Fruit fly (Drosophila melanogaster) whole organism, embryonic: ENCODE results near the gene SsRbeta.

Experiments used
- CG1024 ChIP-seq: fragments of 200-800 bp; sonication (Bioruptor generic); IDR thresholded peaks from 2 replicates; pipeline ENCODE4 v1.3.6; 2022; ENCODE audit warnings: missing biosample characterization, missing genetic modification characterization
- CG12071 ChIP-seq: fragments of 200-800 bp; sonication (Bioruptor generic); optimal IDR thresholded peaks from 3 replicates; lab custom pipeline; 2018; ENCODE audit warnings: missing biosample characterization, mild to moderate bottlenecking, missing genetic modification characterization
- CG12104 ChIP-seq: fragments of 200-800 bp; sonication (Bioruptor generic); optimal IDR thresholded peaks from 3 replicates; lab custom pipeline; 2016; ENCODE audit warnings: missing biosample characterization, missing genetic modification characterization
- CG12155 ChIP-seq: fragments of 200-800 bp; sonication (Bioruptor generic); optimal IDR thresholded peaks from 3 replicates; lab custom pipeline; 2016; ENCODE audit warnings: missing biosample characterization, missing genetic modification characterization
- CG12769 ChIP-seq: fragments of 200-800 bp; sonication (Bioruptor generic); optimal IDR thresholded peaks from 2 replicates; lab custom pipeline; 2019; ENCODE audit warnings: missing biosample characterization, mild to moderate bottlenecking, missing genetic modification characterization, moderate library complexity
- CG13123 ChIP-seq: fragments of 200-800 bp; sonication (Bioruptor generic); optimal IDR thresholded peaks from 2 replicates; lab custom pipeline; 2016; ENCODE audit warnings: missing biosample characterization, missing genetic modification characterization
- CG14441 ChIP-seq: fragments of 200-800 bp; sonication (Bioruptor generic); IDR thresholded peaks from 2 replicates; pipeline ENCODE4 v1.3.6; 2022; ENCODE audit warnings: missing biosample characterization, missing genetic modification characterization
- CG17361 ChIP-seq: fragments of 200-800 bp; sonication (Bioruptor generic); IDR thresholded peaks from 3 replicates; pipeline ENCODE4 v1.3.6; 2022; ENCODE audit warnings: missing biosample characterization, missing genetic modification characterization
- CG17385 ChIP-seq: fragments of 200-800 bp; sonication (Bioruptor generic); optimal IDR thresholded peaks from 3 replicates; lab custom pipeline; 2018; ENCODE audit warnings: missing biosample characterization, mild to moderate bottlenecking, missing genetic modification characterization
- CG17802 ChIP-seq: fragments of 200-800 bp; sonication (Bioruptor generic); optimal IDR thresholded peaks from 2 replicates; lab custom pipeline; 2018; ENCODE audit warnings: missing biosample characterization, mild to moderate bottlenecking, missing genetic modification characterization, moderate library complexity
- CG3838 ChIP-seq: fragments of 200-800 bp; sonication (Bioruptor generic); optimal IDR thresholded peaks from 3 replicates; lab custom pipeline; 2016; ENCODE audit warnings: missing biosample characterization, missing genetic modification characterization
- CG4424 ChIP-seq: fragments of 200-800 bp; sonication (Bioruptor generic); optimal IDR thresholded peaks from 3 replicates; lab custom pipeline; 2016; ENCODE audit warnings: missing biosample characterization, missing genetic modification characterization
- CG6683 ChIP-seq: fragments of 200-800 bp; sonication (Bioruptor generic); optimal IDR thresholded peaks from 2 replicates; lab custom pipeline; 2017; ENCODE audit warnings: missing biosample characterization, mild to moderate bottlenecking, missing genetic modification characterization, missing genetic modification reagents
- CG7556 ChIP-seq: fragments of 200-800 bp; sonication (Bioruptor generic); optimal IDR thresholded peaks from 2 replicates; lab custom pipeline; 2017; ENCODE audit warnings: missing biosample characterization, mild to moderate bottlenecking, missing genetic modification characterization
- CG8281 ChIP-seq: fragments of 200-800 bp; sonication (Bioruptor generic); optimal IDR thresholded peaks from 2 replicates; lab custom pipeline; 2018; ENCODE audit warnings: missing biosample characterization, mild to moderate bottlenecking, missing genetic modification characterization, moderate library complexity
- CG9876 ChIP-seq: fragments of 200-800 bp; sonication (Bioruptor generic); optimal IDR thresholded peaks from 2 replicates; lab custom pipeline; 2016; ENCODE audit warnings: missing biosample characterization, missing genetic modification characterization
- D19B ChIP-seq: fragments of 200-800 bp; sonication (Bioruptor generic); optimal IDR thresholded peaks from 2 replicates; lab custom pipeline; 2017; ENCODE audit warnings: missing biosample characterization, mild to moderate bottlenecking, missing genetic modification characterization
- Deaf1 ChIP-seq: fragments of 200-800 bp; optimal IDR thresholded peaks from 3 replicates; lab custom pipeline; 2019; ENCODE audit warnings: missing biosample characterization, mild to moderate bottlenecking, missing genetic modification characterization, moderate library complexity
- Dek ChIP-seq: fragments of 200-800 bp; sonication (Bioruptor generic); optimal IDR thresholded peaks from 3 replicates; lab custom pipeline; 2019; ENCODE audit warnings: missing biosample characterization, mild to moderate bottlenecking, missing genetic modification characterization, moderate library complexity
- Dp ChIP-seq: fragments of 200-800 bp; sonication (Bioruptor generic); optimal IDR thresholded peaks from 2 replicates; lab custom pipeline; 2018; ENCODE audit warnings: missing biosample characterization, mild to moderate bottlenecking, missing genetic modification characterization, moderate library complexity
- Ets65A ChIP-seq: fragments of 200-800 bp; sonication (Bioruptor generic); peaks from one replicate; lab custom pipeline; 2016; ENCODE audit warnings: missing biosample characterization, missing genetic modification characterization
- H2.0 ChIP-seq: fragments of 200-800 bp; sonication (Bioruptor generic); IDR thresholded peaks from 2 replicates; pipeline ENCODE4 v1.3.6; 2022; ENCODE audit warnings: missing biosample characterization, missing genetic modification characterization
- Hmr ChIP-seq: fragments of 200-800 bp; sonication (Bioruptor generic); optimal IDR thresholded peaks from 3 replicates; lab custom pipeline; 2017; ENCODE audit warnings: mild to moderate bottlenecking, missing biosample characterization, missing genetic modification reagents, missing genetic modification characterization
- Med ChIP-seq: fragments of 200-800 bp; sonication (Bioruptor generic); peaks from one replicate; lab custom pipeline; 2016; ENCODE audit warnings: missing biosample characterization, missing genetic modification characterization, mild to moderate bottlenecking, inconsistent platforms, moderate library complexity
- Oli ChIP-seq: fragments of 200-800 bp; sonication (Bioruptor generic); optimal IDR thresholded peaks from 2 replicates; lab custom pipeline; 2018; ENCODE audit warnings: missing biosample characterization, mild to moderate bottlenecking, missing genetic modification characterization, moderate library complexity
- Pdp1 ChIP-seq, 2 experiments: fragments of 200-800 bp; sonication (Bioruptor generic); optimal IDR thresholded peaks; 3 replicates each; lab custom pipeline; 2016; ENCODE audit warnings: missing biosample characterization in 2 of 2, missing genetic modification characterization in 2 of 2, mild to moderate bottlenecking in 1 of 2, moderate library complexity in 1 of 2
- Rfx ChIP-seq: fragments of 200-800 bp; sonication (Bioruptor generic); IDR thresholded peaks from 2 replicates; pipeline ENCODE4 v1.3.6; 2022; ENCODE audit warnings: missing biosample characterization, missing genetic modification characterization
- Xbp1 ChIP-seq: fragments of 200-800 bp; sonication (Bioruptor generic); optimal IDR thresholded peaks from 3 replicates; lab custom pipeline; 2016; ENCODE audit warnings: missing biosample characterization, mild to moderate bottlenecking, missing genetic modification characterization
- YL-1 ChIP-seq: fragments of 200-800 bp; sonication (Bioruptor generic); optimal IDR thresholded peaks from 3 replicates; lab custom pipeline; 2017; ENCODE audit warnings: missing biosample characterization, mild to moderate bottlenecking, missing genetic modification characterization
- az2 ChIP-seq: fragments of 200-800 bp; sonication (Bioruptor generic); optimal IDR thresholded peaks from 3 replicates; lab custom pipeline; 2016; ENCODE audit warnings: missing biosample characterization, missing genetic modification characterization
- bcd ChIP-seq: fragments of 200-800 bp; sonication (Bioruptor generic); optimal IDR thresholded peaks from 2 replicates; lab custom pipeline; 2017; ENCODE audit warnings: missing biosample characterization, mild to moderate bottlenecking, missing genetic modification characterization
- emc ChIP-seq: fragments of 200-800 bp; sonication (Bioruptor generic); optimal IDR thresholded peaks from 2 replicates; lab custom pipeline; 2016; ENCODE audit warnings: missing biosample characterization, missing genetic modification characterization
- fu2 ChIP-seq: fragments of 200-800 bp; sonication (Bioruptor generic); optimal IDR thresholded peaks from 2 replicates; lab custom pipeline; 2016; ENCODE audit warnings: missing biosample characterization, missing genetic modification characterization
- grau ChIP-seq: fragments of 200-800 bp; optimal IDR thresholded peaks from 3 replicates; lab custom pipeline; 2019; ENCODE audit warnings: missing biosample characterization, mild to moderate bottlenecking, missing genetic modification characterization, moderate library complexity
- gro ChIP-seq: fragments of 200-800 bp; sonication (Bioruptor generic); optimal IDR thresholded peaks from 2 replicates; lab custom pipeline; 2016; ENCODE audit warnings: missing biosample characterization, missing genetic modification characterization
- hb ChIP-seq: fragments of 200-800 bp; sonication (Bioruptor generic); IDR thresholded peaks from 3 replicates; pipeline ENCODE4 v1.3.6; 2022; ENCODE audit warnings: missing biosample characterization, missing genetic modification characterization; ENCODE audit not compliant: partially characterized antibody
- jumu ChIP-seq: fragments of 200-800 bp; sonication (Bioruptor generic); optimal IDR thresholded peaks from 3 replicates; lab custom pipeline; 2016; ENCODE audit warnings: missing biosample characterization, missing genetic modification characterization
- lab ChIP-seq: fragments of 200-800 bp; sonication (Bioruptor generic); optimal IDR thresholded peaks from 3 replicates; lab custom pipeline; 2017; ENCODE audit warnings: missing biosample characterization, missing genetic modification characterization, mild to moderate bottlenecking, moderate library complexity, missing genetic modification reagents
- org-1 ChIP-seq: fragments of 200-800 bp; sonication (Bioruptor generic); optimal IDR thresholded peaks from 2 replicates; lab custom pipeline; 2017; ENCODE audit warnings: missing biosample characterization, missing genetic modification characterization
- otp ChIP-seq: fragments of 200-800 bp; sonication (Bioruptor generic); IDR thresholded peaks from 3 replicates; pipeline ENCODE4, ENCODE4 v1.3.6; 2022; ENCODE audit warnings: missing biosample characterization, missing genetic modification characterization
- phol ChIP-seq: fragments of 200-800 bp; sonication (Bioruptor generic); optimal IDR thresholded peaks from 3 replicates; lab custom pipeline; 2018; ENCODE audit warnings: missing biosample characterization, mild to moderate bottlenecking, missing genetic modification characterization, moderate library complexity
- sens ChIP-seq: fragments of 200-800 bp; sonication (Bioruptor generic); peaks from one replicate; lab custom pipeline; 2016; ENCODE audit warnings: missing biosample characterization, missing genetic modification characterization
- sim ChIP-seq: fragments of 200-800 bp; sonication (Bioruptor generic); IDR thresholded peaks from 2 replicates; pipeline ENCODE4 v1.3.6; 2022; ENCODE audit warnings: missing biosample characterization, missing genetic modification characterization
- sqz ChIP-seq: fragments of 200-800 bp; sonication (Bioruptor generic); optimal IDR thresholded peaks from 3 replicates; lab custom pipeline; 2018; ENCODE audit warnings: missing biosample characterization, mild to moderate bottlenecking, missing genetic modification characterization
- tll ChIP-seq, 2 experiments: fragments of 200-800 bp in 1 of 2; fragments of >200 bp in 1 of 2; sonication (Bioruptor generic) in 1 of 2; optimal IDR thresholded peaks; 2 replicates each; lab custom pipeline; 2017 to 2019; ENCODE audit warnings: missing biosample characterization in 2 of 2, missing genetic modification characterization in 2 of 2, mild to moderate bottlenecking in 1 of 2, moderate library complexity in 1 of 2
- vfl ChIP-seq: fragments of 200-800 bp; sonication (Bioruptor generic); optimal IDR thresholded peaks from 2 replicates; lab custom pipeline; 2016; ENCODE audit warnings: missing biosample characterization, missing genetic modification characterization
- wor ChIP-seq: fragments of 200-800 bp; sonication (Bioruptor generic); IDR thresholded peaks from 2 replicates; pipeline ENCODE4 v1.3.6; 2022; ENCODE audit warnings: missing biosample characterization, missing genetic modification characterization
- zf30C ChIP-seq: fragments of 200-800 bp; sonication (Bioruptor generic); optimal IDR thresholded peaks from 3 replicates; lab custom pipeline; 2018; ENCODE audit warnings: missing biosample characterization, mild to moderate bottlenecking, missing genetic modification characterization
- zfh2 ChIP-seq: fragments of 200-800 bp; sonication (Bioruptor generic); optimal IDR thresholded peaks from 2 replicates; lab custom pipeline; 2016; ENCODE audit warnings: missing biosample characterization, missing genetic modification characterization

The SsRbeta gene

dm6 chr3L:16165356-16166168 lies 36.1 kb downstream of the SsRbeta start (continued):
- TF ChIP-seq lab (GFP tag; lab: Kevin White, UChicago) = peak; percentile 41
- no peak for TF ChIP-seq YL-1
- TF ChIP-seq CG7556 (GFP tag; lab: Kevin White, UChicago) = peak; percentile 32
- TF ChIP-seq grau = peak; percentile 65
- TF ChIP-seq CG6683 (GFP tag; lab: Kevin White, UChicago) = no peak
- no peak; the same call in 1 of the 2 replicates for TF ChIP-seq CG14441 (GFP tag; lab: Robert Waterston, UW)
- TF ChIP-seq Med = peak; percentile 89
- TF ChIP-seq CG4424 = peak; percentile 35
- TF ChIP-seq gro (GFP tag; lab: Kevin White, UChicago) = peak; percentile 33
- peak; percentile 33 for TF ChIP-seq az2
- peak; percentile 46 for TF ChIP-seq Hmr
- TF ChIP-seq zf30C = no peak
- TF ChIP-seq Deaf1 (tag; lab: Kevin White, UChicago) = peak; percentile 8
- TF ChIP-seq emc (GFP tag; lab: Kevin White, UChicago) = peak; percentile 11
- no peak for TF ChIP-seq wor
- no peak for TF ChIP-seq sqz (GFP tag; lab: Kevin White, UChicago)
- peak; percentile 71 for TF ChIP-seq sens (GFP tag; lab: Kevin White, UChicago)
- TF ChIP-seq CG8281 (tag; lab: Kevin White, UChicago) = no peak
- TF ChIP-seq CG1024 (GFP tag; lab: Robert Waterston, UW) = no peak
- TF ChIP-seq CG13123 (GFP tag; lab: Kevin White, UChicago) = no peak
- TF ChIP-seq zfh2 (GFP tag; lab: Kevin White, UChicago) = peak; percentile 75
- no peak for TF ChIP-seq hb
- TF ChIP-seq jumu (GFP tag; lab: Kevin White, UChicago) = peak; percentile 5
- TF ChIP-seq tll (GFP tag; optimal IDR thresholded peaks at IDR 0.05; lab: Kevin White, UChicago) = no peak
- peak; percentile 9 for TF ChIP-seq Dek (tag; lab: Kevin White, UChicago)
- peak; percentile 31 for TF ChIP-seq CG17385 (GFP tag; lab: Kevin White, UChicago)
- TF ChIP-seq D19B (GFP tag; lab: Kevin White, UChicago) = peak; percentile 90
- peak; percentile 66; the same call in 1 of the 2 replicates for TF ChIP-seq Rfx (GFP tag; lab: Robert Waterston, UW)
- no peak for TF ChIP-seq Dp (GFP tag; lab: Kevin White, UChicago)
- no peak for TF ChIP-seq CG9876 (GFP tag; lab: Kevin White, UChicago)
- peak; percentile 47 for TF ChIP-seq Xbp1 (GFP tag; lab: Kevin White, UChicago)
- TF ChIP-seq CG17361 (GFP tag; lab: Robert Waterston, UW) = peak; percentile 65
- TF ChIP-seq vfl = peak; percentile 46
- TF ChIP-seq Oli (tag; lab: Kevin White, UChicago) = peak; percentile 48
- 0 out of 2 replicates have a peak, but pooled peaks have one; percentile 28 for TF ChIP-seq H2.0 (GFP tag; lab: Robert Waterston, UW)
- TF ChIP-seq sim (GFP tag; lab: Robert Waterston, UW) = no peak
- 0 out of 3 replicates have a peak, but pooled peaks have one; percentile 45 for TF ChIP-seq otp (GFP tag; lab: Robert Waterston, UW)
- peak; percentile 54 to 67 for TF ChIP-seq Pdp1 (GFP tag; optimal IDR thresholded peaks at IDR 0.05; lab: Kevin White, UChicago)
- TF ChIP-seq phol (tag; lab: Kevin White, UChicago) = peak; percentile 15
- peak; percentile 42 for TF ChIP-seq org-1
- TF ChIP-seq CG3838 = peak; percentile 32
- TF ChIP-seq bcd = peak; percentile 41
- no peak for TF ChIP-seq CG17802 (tag; lab: Kevin White, UChicago)
- TF ChIP-seq CG12769 (tag; lab: Kevin White, UChicago) = peak; percentile 29
- TF ChIP-seq CG12071 = no peak
- peak; percentile 89 for TF ChIP-seq Ets65A (GFP tag; lab: Kevin White, UChicago)
- TF ChIP-seq CG12104 = peak; percentile 11
- TF ChIP-seq CG12155 (GFP tag; lab: Kevin White, UChicago) = peak; percentile 52
- peak; percentile 61 for TF ChIP-seq fu2 (GFP tag; lab: Kevin White, UChicago)
